Fruit fly (Drosophila melanogaster): ENCODE measurements around the gene CG15385.

Gene CG15385

DNA sequence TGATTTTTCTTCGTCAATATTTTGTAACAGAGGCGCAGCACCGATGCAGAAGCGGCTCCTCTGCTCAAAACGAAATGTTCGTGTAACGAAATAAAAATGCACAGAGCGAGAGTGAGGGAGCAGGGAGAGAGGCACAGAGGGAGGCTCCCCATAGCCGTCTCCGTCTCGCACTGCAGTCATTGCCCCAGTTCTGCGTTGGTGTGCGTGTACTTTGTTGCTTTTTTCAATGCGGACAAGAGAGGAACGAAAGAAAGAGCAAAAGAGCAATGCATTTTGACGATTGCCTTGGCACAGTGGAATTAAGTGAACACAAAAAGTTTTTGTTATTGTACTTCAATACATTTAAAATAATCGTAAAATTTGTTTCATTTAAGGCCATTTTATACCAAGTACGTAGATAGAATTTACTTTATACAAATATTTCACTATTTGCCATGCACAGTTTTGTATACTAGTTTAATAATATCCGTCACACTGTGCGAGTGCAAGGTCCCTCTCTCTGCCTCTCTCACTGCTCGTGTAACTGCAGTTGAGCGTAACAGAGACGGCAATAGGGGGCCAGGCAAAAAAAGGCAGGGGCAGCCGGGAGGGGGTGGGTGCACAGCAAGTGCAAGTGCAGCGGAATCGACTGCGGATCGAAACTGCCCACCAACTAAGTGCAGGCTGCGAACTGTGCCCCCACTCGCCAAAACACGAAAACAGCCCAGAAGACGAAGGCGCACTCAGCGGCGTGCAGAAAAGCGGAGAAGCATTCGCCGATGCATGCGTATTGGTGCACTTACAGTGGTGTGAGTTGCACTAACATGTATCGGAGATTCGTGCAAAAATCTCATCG lies 10.1 kb downstream of the CG15385 start (continued):
- TF ChIP-seq Oli (tag; optimal IDR thresholded peaks at IDR 0.05) (peak; percentile 99), Bgb (GFP tag; IDR thresholded peaks at IDR 0.05; ENCODE audit: partially characterized antibody) (peak; percentile 34; the same call in 1 of the 2 replicates), Antp (GFP tag; optimal IDR thresholded peaks at IDR 0.05) (peak; percentile 97), CG17361 (GFP tag; IDR thresholded peaks at IDR 0.05) (peak; percentile 99), CG18476 (GFP tag; optimal IDR thresholded peaks at IDR 0.05) (peak; percentile 98), CG4424 (GFP tag; optimal IDR thresholded peaks at IDR 0.05) (peak; percentile 99), CG1603 (tag; optimal IDR thresholded peaks at IDR 0.05) (peak; percentile 99), zen2 (GFP tag; IDR thresholded peaks at IDR 0.05; ENCODE audit: partially characterized antibody) (peak; percentile 66), ash1 (GFP tag; optimal IDR thresholded peaks at IDR 0.05) (peak; percentile 23), az2 (GFP tag; optimal IDR thresholded peaks at IDR 0.05) (peak; percentile 100), HLH4C (GFP tag; IDR thresholded peaks at IDR 0.05; ENCODE audit: partially characterized antibody) (peak; percentile 72), bbx (GFP tag; IDR thresholded peaks at IDR 0.05; ENCODE audit: partially characterized antibody) (peak; percentile 77), cwo (GFP tag; optimal IDR thresholded peaks at IDR 0.05) (peak; percentile 90), CG17328 (GFP tag; IDR thresholded peaks at IDR 0.05) (peak; percentile 100), CG6683 (GFP tag; optimal IDR thresholded peaks at IDR 0.05) (peak; percentile 93), CG7271 (tag; optimal IDR thresholded peaks at IDR 0.05) (peak; percentile 99), caup (GFP tag; optimal IDR thresholded peaks at IDR 0.05; ENCODE audit: severe bottlenecking) (peak; percentile 87), gfzf (GFP tag; optimal IDR thresholded peaks at IDR 0.05) (peak; percentile 31), vvl (GFP tag; IDR thresholded peaks at IDR 0.05) (peak; percentile 100), CG13775 (GFP tag; optimal IDR thresholded peaks at IDR 0.05) (peak; percentile 97), CG10274 (GFP tag; optimal IDR thresholded peaks at IDR 0.05) (peak; percentile 83), sens-2 (GFP tag; IDR thresholded peaks at IDR 0.05) (peak; percentile 99), stc (GFP tag; IDR thresholded peaks at IDR 0.05) (peak; percentile 100), Myb (GFP tag; optimal IDR thresholded peaks at IDR 0.05) (peak; percentile 81), ewg (GFP tag; optimal IDR thresholded peaks at IDR 0.05) (peak; percentile 99), CG3838 (GFP tag; optimal IDR thresholded peaks at IDR 0.05) (peak; percentile 93), CG3065 (GFP tag; optimal IDR thresholded peaks at IDR 0.05) (peak; percentile 96), CG1233 (GFP tag; optimal IDR thresholded peaks at IDR 0.05) (peak; percentile 98), tin (GFP tag; optimal IDR thresholded peaks at IDR 0.05) (peak; percentile 99), CG7786 (GFP tag; optimal IDR thresholded peaks at IDR 0.05) (peak; percentile 94), Six4 (GFP tag; optimal IDR thresholded peaks at IDR 0.05) (peak; percentile 99), CG5245 (GFP tag; optimal IDR thresholded peaks at IDR 0.05) (peak; percentile 99), Gug (GFP tag; IDR thresholded peaks at IDR 0.05) (peak; percentile 96), CG14014 (GFP tag; IDR thresholded peaks at IDR 0.05) (peak; percentile 96), fd64A (GFP tag; optimal IDR thresholded peaks at IDR 0.05) (peak; percentile 99), Pdp1 (GFP tag; optimal IDR thresholded peaks at IDR 0.05) (peak; percentile 97 to 98), CG13287 (GFP tag; IDR thresholded peaks at IDR 0.05; ENCODE audit: partially characterized antibody) (no peak), mld (GFP tag; IDR thresholded peaks at IDR 0.05; ENCODE audit: partially characterized antibody) (peak; percentile 72; the same call in 2 of the 3 replicates), jing (GFP tag; optimal IDR thresholded peaks at IDR 0.05) (peak; percentile 99), sens (GFP tag) (peak; percentile 100), knrl (GFP tag; IDR thresholded peaks at IDR 0.05; ENCODE audit: partially characterized antibody) (peak; percentile 70; the same call in 2 of the 3 replicates), cas (GFP tag; IDR thresholded peaks at IDR 0.05) (peak; percentile 79), CG2875 (GFP tag; optimal IDR thresholded peaks at IDR 0.05) (peak; percentile 100), Dbx (GFP tag; IDR thresholded peaks at IDR 0.05) (0 out of 3 replicates have a peak, but pooled peaks have one; percentile 30), btn (GFP tag; optimal IDR thresholded peaks at IDR 0.05) (peak; percentile 98), Atf3 (GFP tag; optimal IDR thresholded peaks at IDR 0.05) (peak; percentile 98), chinmo (GFP tag; IDR thresholded peaks at IDR 0.05; ENCODE audit: partially characterized antibody) (peak; percentile 73; the same call in 1 of the 4 replicates)
